Fruit fly (Drosophila melanogaster) whole organism, embryonic: ENCODE data around the gene Dsp1.
A peak's percentile ranks its signal among the peaks of the same experiment; 100 is the strongest.

Experiments
- Blimp-1 ChIP-seq: fragments of 200-800 bp; sonication (Bioruptor generic); optimal IDR thresholded peaks from 3 replicates; lab custom pipeline; 2018; ENCODE audit warnings: missing biosample characterization, missing genetic modification characterization, mild to moderate bottlenecking, moderate library complexity, missing genetic modification reagents
- CG13296 ChIP-seq: fragments of 200-800 bp; sonication (Bioruptor generic); optimal IDR thresholded peaks from 3 replicates; lab custom pipeline; 2018; ENCODE audit warnings: missing biosample characterization, mild to moderate bottlenecking, missing genetic modification characterization
- CG15011 ChIP-seq: fragments of 200-800 bp; sonication (Bioruptor generic); optimal IDR thresholded peaks from 3 replicates; lab custom pipeline; 2018; ENCODE audit warnings: missing biosample characterization, mild to moderate bottlenecking, missing genetic modification characterization
- CG16815 ChIP-seq: fragments of 200-800 bp; sonication (Bioruptor generic); optimal IDR thresholded peaks from 3 replicates; lab custom pipeline; 2017; ENCODE audit warnings: missing biosample characterization, mild to moderate bottlenecking, missing genetic modification characterization
- CG16863 ChIP-seq: fragments of 200-800 bp; sonication (Bioruptor generic); optimal IDR thresholded peaks from 3 replicates; lab custom pipeline; 2016; ENCODE audit warnings: missing biosample characterization, missing genetic modification characterization
- CG17186 ChIP-seq: fragments of 200-800 bp; sonication (Bioruptor generic); optimal IDR thresholded peaks from 3 replicates; lab custom pipeline; 2017; ENCODE audit warnings: missing biosample characterization, missing genetic modification reagents, missing genetic modification characterization
- CG18011 ChIP-seq: fragments of 200-800 bp; sonication (Bioruptor generic); optimal IDR thresholded peaks from 2 replicates; lab custom pipeline; 2017; ENCODE audit warnings: missing biosample characterization, missing genetic modification characterization, mild to moderate bottlenecking, moderate library complexity, missing genotype
- CG18262 ChIP-seq: fragments of 200-800 bp; optimal IDR thresholded peaks from 3 replicates; lab custom pipeline; 2019; ENCODE audit warnings: missing biosample characterization, mild to moderate bottlenecking, missing genetic modification characterization, moderate library complexity
- CG31365 ChIP-seq: fragments of 200-800 bp; sonication (Bioruptor generic); optimal IDR thresholded peaks from 2 replicates; lab custom pipeline; 2018; ENCODE audit warnings: missing biosample characterization, mild to moderate bottlenecking, missing genetic modification characterization
- CG32532 ChIP-seq: fragments of 200-800 bp; sonication (Bioruptor generic); IDR thresholded peaks from 2 replicates; pipeline ENCODE4 v1.3.6; 2022; ENCODE audit warnings: missing biosample characterization, missing genetic modification characterization
- CG32772 ChIP-seq: fragments of 200-800 bp; sonication (Bioruptor generic); IDR thresholded peaks from 2 replicates; pipeline ENCODE4 v1.3.6; 2022; ENCODE audit warnings: missing biosample characterization, missing genetic modification characterization
- CG3995 ChIP-seq: fragments of 200-800 bp; sonication (Bioruptor generic); optimal IDR thresholded peaks from 3 replicates; lab custom pipeline; 2016; ENCODE audit warnings: missing biosample characterization, missing genetic modification characterization
- CG4617 ChIP-seq: fragments of 200-800 bp; sonication (Bioruptor generic); optimal IDR thresholded peaks from 3 replicates; lab custom pipeline; 2016; ENCODE audit warnings: missing biosample characterization, missing genetic modification characterization, borderline replicate concordance
- CG4730 ChIP-seq: fragments of 200-800 bp; sonication (Bioruptor generic); IDR thresholded peaks from 2 replicates; pipeline ENCODE4 v1.3.6; 2022; ENCODE audit warnings: missing biosample characterization, missing genetic modification characterization
- CG7963 ChIP-seq: fragments of 200-800 bp; sonication (Bioruptor generic); IDR thresholded peaks from 3 replicates; pipeline ENCODE4 v1.3.6; 2022; ENCODE audit warnings: missing biosample characterization, missing genetic modification characterization; ENCODE audit not compliant: partially characterized antibody
- Dbx ChIP-seq: fragments of 200-800 bp; sonication (Bioruptor generic); IDR thresholded peaks from 3 replicates; pipeline ENCODE4 v1.3.6; 2022; ENCODE audit warnings: missing biosample characterization, missing genetic modification characterization
- Dek ChIP-seq: fragments of 200-800 bp; sonication (Bioruptor generic); optimal IDR thresholded peaks from 3 replicates; lab custom pipeline; 2019; ENCODE audit warnings: missing biosample characterization, mild to moderate bottlenecking, missing genetic modification characterization, moderate library complexity
- Dll ChIP-seq: fragments of 200-800 bp; sonication (Bioruptor generic); IDR thresholded peaks from 4 replicates; pipeline ENCODE4 v1.3.6; 2022; ENCODE audit warnings: missing biosample characterization, missing genetic modification characterization; ENCODE audit not compliant: partially characterized antibody
- E2f2 ChIP-seq: fragments of 200-800 bp; sonication (Bioruptor generic); IDR thresholded peaks from 2 replicates; pipeline ENCODE4 v1.3.6; 2022; ENCODE audit warnings: missing biosample characterization, missing genetic modification characterization
- Ets65A ChIP-seq: fragments of 200-800 bp; sonication (Bioruptor generic); peaks from one replicate; lab custom pipeline; 2016; ENCODE audit warnings: missing biosample characterization, missing genetic modification characterization
- Gug ChIP-seq: fragments of 200-800 bp; sonication (Bioruptor generic); IDR thresholded peaks from 4 replicates; pipeline ENCODE4 v1.3.6; 2022; ENCODE audit warnings: missing biosample characterization, missing genetic modification characterization
- Hmx ChIP-seq: fragments of 200-800 bp; sonication (Bioruptor generic); optimal IDR thresholded peaks from 2 replicates; lab custom pipeline; 2016; ENCODE audit warnings: missing biosample characterization, missing genetic modification characterization
- Hr3 ChIP-seq: fragments of 200-800 bp; sonication (Bioruptor generic); optimal IDR thresholded peaks from 3 replicates; lab custom pipeline; 2016; ENCODE audit warnings: missing biosample characterization, missing genetic modification characterization
- MTF-1 ChIP-seq: fragments of 200-800 bp; sonication (Bioruptor generic); optimal IDR thresholded peaks from 2 replicates; lab custom pipeline; 2018; ENCODE audit warnings: missing biosample characterization, mild to moderate bottlenecking, missing genetic modification characterization, borderline replicate concordance
- Max ChIP-seq: fragments of 200-800 bp; sonication (Bioruptor generic); optimal IDR thresholded peaks from 2 replicates; lab custom pipeline; 2016; ENCODE audit warnings: missing biosample characterization, mild to moderate bottlenecking, missing genetic modification characterization
- Med ChIP-seq: fragments of 200-800 bp; sonication (Bioruptor generic); peaks from one replicate; lab custom pipeline; 2016; ENCODE audit warnings: missing biosample characterization, missing genetic modification characterization, mild to moderate bottlenecking, inconsistent platforms, moderate library complexity
- Mes4 ChIP-seq: fragments of 200-800 bp; sonication (Bioruptor generic); optimal IDR thresholded peaks from 2 replicates; lab custom pipeline; 2016; ENCODE audit warnings: missing biosample characterization, missing genetic modification characterization
- Rfx ChIP-seq: fragments of 200-800 bp; sonication (Bioruptor generic); IDR thresholded peaks from 2 replicates; pipeline ENCODE4 v1.3.6; 2022; ENCODE audit warnings: missing biosample characterization, missing genetic modification characterization
- Scr ChIP-seq: fragments of 200-800 bp; sonication (Bioruptor generic); IDR thresholded peaks from 2 replicates; pipeline ENCODE4 v1.3.6; 2022; ENCODE audit warnings: missing biosample characterization, missing genetic modification characterization; ENCODE audit not compliant: partially characterized antibody
- Side ChIP-seq: fragments of 200-800 bp; sonication (Bioruptor generic); optimal IDR thresholded peaks from 2 replicates; lab custom pipeline; 2016; ENCODE audit warnings: missing biosample characterization, missing genetic modification characterization
- Sin3A ChIP-seq: fragments of >200 bp; optimal IDR thresholded peaks from 2 replicates; lab custom pipeline; 2018
- Six4 ChIP-seq: fragments of 200-800 bp; sonication (Bioruptor generic); optimal IDR thresholded peaks from 2 replicates; lab custom pipeline; 2016; ENCODE audit warnings: missing biosample characterization, missing genetic modification characterization
- bowl ChIP-seq: fragments of 200-800 bp; sonication (Bioruptor generic); IDR thresholded peaks from 2 replicates; pipeline ENCODE4 v1.3.6; 2022; ENCODE audit warnings: missing biosample characterization, missing genetic modification characterization
- chinmo ChIP-seq: fragments of 200-800 bp; sonication (Bioruptor generic); IDR thresholded peaks from 4 replicates; pipeline ENCODE4 v1.3.6; 2022; ENCODE audit warnings: missing biosample characterization, missing genetic modification characterization; ENCODE audit not compliant: partially characterized antibody
- dati ChIP-seq: fragments of 200-800 bp; sonication (Bioruptor generic); IDR thresholded peaks from 2 replicates; pipeline ENCODE4 v1.3.6; 2022; ENCODE audit warnings: missing biosample characterization, missing genetic modification characterization
- fd3F ChIP-seq: fragments of 200-800 bp; sonication (Bioruptor generic); optimal IDR thresholded peaks from 2 replicates; lab custom pipeline; 2018; ENCODE audit warnings: missing biosample characterization, mild to moderate bottlenecking, missing genetic modification characterization, moderate library complexity
- ftz-f1 ChIP-seq: fragments of 200-800 bp; sonication (Bioruptor generic); optimal IDR thresholded peaks from 2 replicates; lab custom pipeline; 2016; ENCODE audit warnings: missing biosample characterization, missing genetic modification characterization
- ind ChIP-seq: fragments of 200-800 bp; sonication (Bioruptor generic); optimal IDR thresholded peaks from 3 replicates; lab custom pipeline; 2016; ENCODE audit warnings: missing biosample characterization, missing genetic modification characterization
- nerfin-1 ChIP-seq: fragments of 200-800 bp; sonication (Bioruptor generic); optimal IDR thresholded peaks from 3 replicates; lab custom pipeline; 2019; ENCODE audit warnings: missing biosample characterization, mild to moderate bottlenecking, missing genetic modification characterization, moderate library complexity
- odd ChIP-seq: fragments of 200-800 bp; sonication (Bioruptor generic); optimal IDR thresholded peaks from 2 replicates; lab custom pipeline; 2017; ENCODE audit warnings: missing biosample characterization, mild to moderate bottlenecking, missing genetic modification characterization
- pan ChIP-seq, 4 experiments: fragments of >200 bp in 3 of 4; fragments of 200-800 bp in 1 of 4; sonication (Bioruptor generic) in 1 of 4; optimal IDR thresholded peaks in 3 of 4; IDR thresholded peaks in 1 of 4; 2 replicates each; pipeline versions ENCODE4 v1.3.6 to Lab custom; 2017 to 2022; ENCODE audit warnings: missing biosample characterization in 2 of 4, missing genetic modification characterization in 2 of 4, mixed read lengths in 1 of 4
- pfk ChIP-seq: fragments of 200-800 bp; sonication (Bioruptor generic); optimal IDR thresholded peaks from 2 replicates; lab custom pipeline; 2018; ENCODE audit warnings: missing biosample characterization, mild to moderate bottlenecking, missing genetic modification characterization, moderate library complexity
- row ChIP-seq: fragments of 200-800 bp; sonication (Bioruptor generic); IDR thresholded peaks from 3 replicates; pipeline ENCODE4 v1.3.6; 2022; ENCODE audit warnings: missing biosample characterization, missing genetic modification characterization
- seq ChIP-seq: fragments of 200-800 bp; sonication (Bioruptor generic); IDR thresholded peaks from 2 replicates; pipeline ENCODE4 v1.3.6; 2022; ENCODE audit warnings: missing biosample characterization, missing genetic modification characterization
- slbo ChIP-seq: fragments of 200-800 bp; sonication (Bioruptor generic); IDR thresholded peaks from 2 replicates; pipeline ENCODE4 v1.3.6; 2022; ENCODE audit warnings: missing biosample characterization, missing genetic modification characterization
- stc ChIP-seq: fragments of 200-800 bp; sonication (Bioruptor generic); IDR thresholded peaks from 2 replicates; pipeline ENCODE4 v1.3.6; 2022; ENCODE audit warnings: missing biosample characterization, missing genetic modification characterization
- sug ChIP-seq: fragments of 200-800 bp; optimal IDR thresholded peaks from 2 replicates; lab custom pipeline; 2019; ENCODE audit warnings: missing biosample characterization, mild to moderate bottlenecking, missing genetic modification characterization, moderate library complexity
- tgo ChIP-seq: fragments of 200-800 bp; sonication (Bioruptor generic); IDR thresholded peaks from 3 replicates; pipeline ENCODE4 v1.3.6; 2022; ENCODE audit warnings: missing biosample characterization, missing genetic modification characterization
- tll ChIP-seq, 2 experiments: fragments of 200-800 bp in 1 of 2; fragments of >200 bp in 1 of 2; sonication (Bioruptor generic) in 1 of 2; optimal IDR thresholded peaks; 2 replicates each; lab custom pipeline; 2017 to 2019; ENCODE audit warnings: missing biosample characterization in 2 of 2, missing genetic modification characterization in 2 of 2, mild to moderate bottlenecking in 1 of 2, moderate library complexity in 1 of 2
- yki ChIP-seq: fragments of >200 bp; optimal IDR thresholded peaks from 3 replicates; lab custom pipeline; 2018
- zfh1 ChIP-seq: fragments of 200-800 bp; sonication (Bioruptor generic); IDR thresholded peaks from 3 replicates; pipeline ENCODE4 v1.3.6; 2022; ENCODE audit warnings: missing biosample characterization, missing genetic modification characterization

Gene Dsp1

DNA sequence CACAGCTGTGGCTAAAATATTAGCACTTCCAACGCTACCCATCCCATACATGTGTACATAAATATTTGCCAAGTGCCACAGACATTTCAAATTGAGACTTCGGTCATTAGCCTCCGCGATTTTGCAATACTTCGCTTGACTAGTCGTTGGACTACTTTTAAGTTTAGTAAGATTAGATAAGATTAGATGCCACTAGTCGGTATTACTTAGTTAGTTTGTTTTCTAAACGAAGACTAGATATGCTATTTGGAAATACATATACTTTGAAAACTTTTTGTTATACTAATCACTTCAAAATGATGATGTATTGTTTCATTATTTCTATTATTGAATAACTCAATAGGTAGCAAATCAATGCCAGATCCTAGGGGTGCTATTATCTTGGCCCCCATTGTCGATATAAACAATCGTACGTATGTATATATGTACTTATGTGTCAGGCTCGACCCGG lies 52.6 kb downstream of the Dsp1 start (continued):
- TF ChIP-seq CG18011 (GFP tag; lab: Kevin White, UChicago) (no peak), Scr (no peak), CG31365 (tag; lab: Kevin White, UChicago) (peak; percentile 3), slbo (GFP tag; lab: Robert Waterston, UW) (peak; percentile 47; the same call in 1 of the 2 replicates), Ets65A (GFP tag; lab: Kevin White, UChicago) (no peak), Rfx (peak; percentile 19; the same call in 1 of the 2 replicates), CG16815 (peak; percentile 35), Sin3A (lab: Kevin White, UChicago) (no peak), Max (GFP tag; lab: Kevin White, UChicago) (peak; percentile 7), CG4730 (no peak), Gug (no peak), ftz-f1 (GFP tag; lab: Kevin White, UChicago) (no peak), CG7963 (GFP tag; lab: Robert Waterston, UW) (no peak), Med (GFP tag; lab: Kevin White, UChicago) (peak; percentile 86), CG13296 (GFP tag; lab: Kevin White, UChicago) (peak; percentile 22), Mes4 (GFP tag; lab: Kevin White, UChicago) (no peak), sug (tag; lab: Kevin White, UChicago) (peak; percentile 25), CG18262 (peak; percentile 50), Hmx (GFP tag; lab: Kevin White, UChicago) (no peak), CG32532 (GFP tag; lab: Robert Waterston, UW) (peak; percentile 47), bowl (GFP tag; lab: Robert Waterston, UW) (no peak), pan (optimal IDR thresholded peaks at IDR 0.05; lab: Kevin White, UChicago) (no peak), pan (GFP tag; optimal IDR thresholded peaks at IDR 0.05 in 1 of 2, IDR thresholded peaks at IDR 0.05 in 1 of 2) (no peak), CG16863 (no peak), CG32772 (GFP tag; lab: Robert Waterston, UW) (no peak), stc (0 out of 2 replicates have a peak, but pooled peaks have one; percentile 15), dati (no peak), nerfin-1 (tag; lab: Kevin White, UChicago) (peak; percentile 19), Side (no peak), zfh1 (no peak), Dbx (no peak), seq (GFP tag; lab: Robert Waterston, UW) (0 out of 2 replicates have a peak, but pooled peaks have one; percentile 24), row (GFP tag; lab: Robert Waterston, UW) (peak; percentile 45; the same call in 2 of the 3 replicates), Dll (GFP tag; lab: Robert Waterston, UW) (no peak), CG3995 (GFP tag; lab: Kevin White, UChicago) (no peak), Blimp-1 (GFP tag; lab: Kevin White, UChicago) (no peak), Six4 (GFP tag; lab: Kevin White, UChicago) (no peak), E2f2 (GFP tag; lab: Robert Waterston, UW) (no peak), pfk (GFP tag; lab: Kevin White, UChicago) (no peak), tll (GFP tag; optimal IDR thresholded peaks at IDR 0.05; lab: Kevin White, UChicago) (no peak), chinmo (no peak), Dek (tag; lab: Kevin White, UChicago) (peak; percentile 1), MTF-1 (GFP tag; lab: Kevin White, UChicago) (no peak), CG17186 (no peak), odd (GFP tag; lab: Kevin White, UChicago) (peak; percentile 34), Hr3 (peak; percentile 23), CG15011 (GFP tag; lab: Kevin White, UChicago) (peak; percentile 45), tgo (GFP tag; lab: Robert Waterston, UW) (0 out of 3 replicates have a peak, but pooled peaks have one; percentile 33), CG4617 (GFP tag; lab: Kevin White, UChicago) (no peak), fd3F (GFP tag; lab: Kevin White, UChicago) (no peak), yki (no peak), ind (peak; percentile 19)
